Worm (Caenorhabditis elegans) whole organism, mixed stage, embryonic: ENCODE results near the gene elo-5.

Experiments
- M03D4.4 ChIP-seq: sonication (generic microtip); optimal IDR thresholded peaks from 2 replicates; lab custom pipeline; 2017; ENCODE audit warnings: mild to moderate bottlenecking, missing genetic modification characterization, missing compliant biosample characterization
- bed-3 ChIP-seq: fragments of 200-800 bp; sonication (Bioruptor generic); optimal IDR thresholded peaks from 3 replicates; lab custom pipeline; 2018; ENCODE audit warnings: mild to moderate bottlenecking, missing genetic modification characterization, moderate library complexity, missing compliant biosample characterization
- blmp-1 ChIP-seq: fragments of 150-350 bp; optimal IDR thresholded peaks from 2 replicates; lab custom pipeline; 2014; ENCODE audit warnings: missing biosample characterization, missing genetic modification characterization
- ceh-39 ChIP-seq: fragments of 150-350 bp; optimal IDR thresholded peaks from 2 replicates; lab custom pipeline; 2014; ENCODE audit warnings: missing biosample characterization, missing genetic modification characterization
- ceh-43 ChIP-seq: fragments of 200-800 bp; sonication (Bioruptor generic); optimal IDR thresholded peaks from 2 replicates; lab custom pipeline; 2018; ENCODE audit warnings: mild to moderate bottlenecking, missing genetic modification characterization, moderate library complexity, missing compliant biosample characterization
- ceh-83 ChIP-seq: fragments of 200-800 bp; sonication (Bioruptor generic); optimal IDR thresholded peaks from 2 replicates; lab custom pipeline; 2018; ENCODE audit warnings: mild to moderate bottlenecking, missing genetic modification characterization, missing compliant biosample characterization
- ces-1 ChIP-seq: fragments of 150-350 bp; optimal IDR thresholded peaks from 2 replicates; lab custom pipeline; 2014; ENCODE audit warnings: missing biosample characterization, missing genetic modification reagents, missing genetic modification characterization
- cnd-1 ChIP-seq: fragments of 200-800 bp; sonication (Bioruptor generic); optimal IDR thresholded peaks from 2 replicates; lab custom pipeline; 2018; ENCODE audit warnings: mild to moderate bottlenecking, missing genetic modification characterization, missing compliant biosample characterization
- drap-1 ChIP-seq: fragments of 200-800 bp; sonication (Bioruptor generic); optimal IDR thresholded peaks from 3 replicates; lab custom pipeline; 2018; ENCODE audit warnings: mild to moderate bottlenecking, missing genetic modification characterization, missing compliant biosample characterization
- elt-1 ChIP-seq: sonication (generic microtip); optimal IDR thresholded peaks from 2 replicates; lab custom pipeline; 2017; ENCODE audit warnings: missing genetic modification characterization, mild to moderate bottlenecking, missing compliant biosample characterization, antibody characterized with exemption, moderate library complexity, borderline replicate concordance; ENCODE audit not compliant: insufficient read depth
- flh-1 ChIP-seq: fragments of 200-800 bp; sonication (Bioruptor generic); optimal IDR thresholded peaks from 2 replicates; lab custom pipeline; 2018; ENCODE audit warnings: mild to moderate bottlenecking, missing genetic modification characterization, moderate library complexity, missing compliant biosample characterization
- lin-13 ChIP-seq: fragments of 150-350 bp; optimal IDR thresholded peaks from 2 replicates; lab custom pipeline; 2014; ENCODE audit warnings: missing biosample characterization, missing genetic modification characterization
- lin-32 ChIP-seq: fragments of 200-800 bp; sonication (Bioruptor generic); optimal IDR thresholded peaks from 2 replicates; lab custom pipeline; 2018; ENCODE audit warnings: mild to moderate bottlenecking, missing genetic modification characterization, missing compliant biosample characterization
- mab-5 ChIP-seq: fragments of 150-350 bp; optimal IDR thresholded peaks from 2 replicates; lab custom pipeline; 2014; ENCODE audit warnings: missing biosample characterization, missing genetic modification characterization
- mep-1 ChIP-seq: fragments of 150-350 bp; optimal IDR thresholded peaks from 2 replicates; lab custom pipeline; 2017; ENCODE audit warnings: missing biosample characterization, missing genetic modification reagents, missing genetic modification characterization, inconsistent platforms
- mls-2 ChIP-seq: sonication (generic microtip); optimal IDR thresholded peaks from 2 replicates; lab custom pipeline; 2016; ENCODE audit warnings: mild to moderate bottlenecking, missing genetic modification characterization, moderate library complexity, missing compliant biosample characterization
- nhr-2 ChIP-seq: fragments of 150-350 bp; optimal IDR thresholded peaks from 2 replicates; lab custom pipeline; 2014; ENCODE audit warnings: missing biosample characterization, missing genetic modification characterization
- nhr-237 ChIP-seq: fragments of 150-350 bp; optimal IDR thresholded peaks from 2 replicates; lab custom pipeline; 2014; ENCODE audit warnings: missing biosample characterization, missing genetic modification characterization
- nhr-28 ChIP-seq: fragments of 150-350 bp; optimal IDR thresholded peaks from 2 replicates; lab custom pipeline; 2014; ENCODE audit warnings: missing biosample characterization, missing genetic modification characterization
- nhr-76 ChIP-seq: sonication (generic microtip); optimal IDR thresholded peaks from 2 replicates; lab custom pipeline; 2017; ENCODE audit warnings: missing biosample characterization, missing genetic modification characterization
- pha-4 ChIP-seq: fragments of 150-350 bp; optimal IDR thresholded peaks from 2 replicates; lab custom pipeline; 2018; ENCODE audit warnings: missing biosample characterization, missing genetic modification reagents, missing genetic modification characterization
- sem-2 ChIP-seq: fragments of 200-800 bp; sonication (Bioruptor generic); optimal IDR thresholded peaks from 2 replicates; lab custom pipeline; 2018; ENCODE audit warnings: mild to moderate bottlenecking, missing genetic modification characterization, missing compliant biosample characterization
- snpc-4 ChIP-seq: fragments of 150-350 bp; optimal IDR thresholded peaks from 2 replicates; lab custom pipeline; 2014; ENCODE audit warnings: missing biosample characterization, missing genetic modification characterization
- sptf-1 ChIP-seq: sonication (generic microtip); optimal IDR thresholded peaks from 2 replicates; lab custom pipeline; 2017; ENCODE audit warnings: mild to moderate bottlenecking, missing genetic modification characterization, moderate library complexity, missing compliant biosample characterization
- tbx-8 ChIP-seq: fragments of 200-800 bp; sonication (Bioruptor generic); optimal IDR thresholded peaks from 2 replicates; lab custom pipeline; 2018; ENCODE audit warnings: mild to moderate bottlenecking, missing genetic modification characterization, moderate library complexity, missing compliant biosample characterization
- unc-120 ChIP-seq: sonication (generic microtip); optimal IDR thresholded peaks from 2 replicates; lab custom pipeline; 2017; ENCODE audit warnings: missing genetic modification characterization, missing compliant biosample characterization; ENCODE audit not compliant: poor library complexity, severe bottlenecking
- unc-39 ChIP-seq: fragments of 150-350 bp; optimal IDR thresholded peaks from 2 replicates; lab custom pipeline; 2014; ENCODE audit warnings: missing biosample characterization, missing genetic modification characterization
- unc-62 ChIP-seq: fragments of 150-350 bp; optimal IDR thresholded peaks from 2 replicates; lab custom pipeline; 2014; ENCODE audit warnings: missing biosample characterization, missing genetic modification reagents, missing genetic modification characterization
- zip-8 ChIP-seq: fragments of 150-350 bp; optimal IDR thresholded peaks from 2 replicates; lab custom pipeline; 2014; ENCODE audit warnings: missing biosample characterization, missing genetic modification characterization
- ztf-11 ChIP-seq: fragments of 150-350 bp; optimal IDR thresholded peaks from 2 replicates; lab custom pipeline; 2014; ENCODE audit warnings: missing biosample characterization, missing genetic modification characterization

The elo-5 gene

DNA sequence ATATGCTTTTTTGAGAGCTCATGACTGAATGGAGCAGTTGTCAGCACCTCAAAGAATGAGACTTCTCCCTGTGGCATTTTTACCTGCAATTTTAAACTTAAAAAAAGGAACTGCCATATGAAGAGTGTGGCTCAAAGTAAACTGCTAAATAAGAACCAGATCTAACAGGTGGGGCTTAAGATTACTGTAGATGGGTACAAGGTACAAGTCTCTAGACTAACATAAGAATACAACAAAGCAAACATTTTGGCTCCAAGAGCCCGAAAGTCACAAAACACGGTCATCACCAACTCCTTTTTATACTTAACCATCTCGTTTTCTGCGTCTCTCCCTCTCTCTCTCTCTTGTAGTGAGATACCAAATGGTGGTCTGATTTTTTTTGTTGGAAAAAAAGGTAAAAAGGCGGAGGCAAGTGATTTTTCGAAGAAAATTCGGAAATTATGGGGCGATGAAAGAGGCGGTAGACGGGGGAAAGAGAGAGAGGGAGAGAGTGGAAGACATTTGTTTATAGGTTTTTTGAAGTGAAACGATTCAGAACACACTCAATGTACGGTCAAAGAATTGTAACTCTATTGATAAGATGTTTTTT is 11.7 kb upstream of the elo-5 start, which contains the start of gene elo-6:
TSS of gene elo-6 (minus strand) at position 83 of the 589 bp plus-strand sequence.
- TF ChIP-seq ztf-11 (tag; lab: Kevin White, UChicago) (no peak), lin-13 (tag; lab: Kevin White, UChicago) (no peak), unc-39 (tag; lab: Kevin White, UChicago) (no peak), mls-2 (no peak), bed-3 (no peak), ceh-43 (GFP tag; lab: Kevin White, UChicago) (no peak), flh-1 (GFP tag; lab: Kevin White, UChicago) (no peak), M03D4.4 (no peak), nhr-28 (tag; lab: Kevin White, UChicago) (no peak), sem-2 (GFP tag; lab: Kevin White, UChicago) (no peak), nhr-237 (tag; lab: Kevin White, UChicago) (no peak), drap-1 (GFP tag; lab: Kevin White, UChicago) (no peak), unc-62 (GFP tag; lab: Kevin White, UChicago) (no peak), unc-120 (tag; lab: Kevin White, UChicago) (no peak), lin-32 (GFP tag; lab: Kevin White, UChicago) (no peak), sptf-1 (tag; lab: Kevin White, UChicago) (no peak), nhr-2 (tag; lab: Kevin White, UChicago) (no peak), tbx-8 (GFP tag; lab: Kevin White, UChicago) (no peak), elt-1 (tag; lab: Kevin White, UChicago) (no peak)
- TF ChIP-seq, all 35 proteins: peak for 0

DNA sequence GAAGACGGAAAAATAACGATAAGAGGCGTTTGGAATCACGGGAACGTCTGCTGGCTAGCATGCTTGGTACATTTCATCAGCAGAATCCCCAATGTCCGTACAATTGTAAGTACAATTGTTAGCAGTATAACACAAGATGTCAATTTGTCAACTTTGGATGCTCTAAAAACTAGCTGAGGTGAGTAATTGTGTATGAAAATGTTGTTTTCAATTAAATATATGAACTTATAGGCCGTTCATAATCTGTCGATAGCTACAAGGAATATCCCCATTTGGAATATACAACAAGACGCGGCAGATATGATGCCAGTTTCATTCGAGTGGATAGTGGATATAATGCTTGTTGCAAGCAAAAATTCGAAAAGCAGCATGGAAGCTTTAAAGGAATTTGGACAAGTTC is 8.1 kb upstream of the elo-5 start, which contains the start of gene F41H10.12:
TSS of gene F41H10.12 (plus strand) at position 301 of the 400 bp plus-strand sequence.
- TF ChIP-seq lin-13 (tag; lab: Kevin White, UChicago) = no peak
- TF ChIP-seq sem-2 (GFP tag; lab: Kevin White, UChicago) = no peak
- TF ChIP-seq ces-1 = no peak
- TF ChIP-seq ztf-11 (tag; lab: Kevin White, UChicago) = no peak
- TF ChIP-seq ceh-39 (tag; lab: Kevin White, UChicago) = no peak
- TF ChIP-seq sptf-1 (tag; lab: Kevin White, UChicago) = no peak
- TF ChIP-seq M03D4.4 = no peak
- TF ChIP-seq snpc-4 (tag; lab: Kevin White, UChicago) = no peak
- TF ChIP-seq mab-5 (tag; lab: Kevin White, UChicago) = no peak
- TF ChIP-seq cnd-1 (tag; lab: Kevin White, UChicago) = no peak
- TF ChIP-seq mls-2 = no peak
- TF ChIP-seq nhr-237 (tag; lab: Kevin White, UChicago) = no peak
- TF ChIP-seq lin-32 (GFP tag; lab: Kevin White, UChicago) = no peak
- no peak for TF ChIP-seq nhr-28 (tag; lab: Kevin White, UChicago)
- no peak for TF ChIP-seq ceh-83 (GFP tag; lab: Kevin White, UChicago)
- no peak for TF ChIP-seq blmp-1 (tag; lab: Kevin White, UChicago)
- TF ChIP-seq ceh-43 (GFP tag; lab: Kevin White, UChicago) = no peak
- no peak for TF ChIP-seq unc-39 (tag; lab: Kevin White, UChicago)
- TF ChIP-seq, all 35 proteins: peak for 0

DNA sequence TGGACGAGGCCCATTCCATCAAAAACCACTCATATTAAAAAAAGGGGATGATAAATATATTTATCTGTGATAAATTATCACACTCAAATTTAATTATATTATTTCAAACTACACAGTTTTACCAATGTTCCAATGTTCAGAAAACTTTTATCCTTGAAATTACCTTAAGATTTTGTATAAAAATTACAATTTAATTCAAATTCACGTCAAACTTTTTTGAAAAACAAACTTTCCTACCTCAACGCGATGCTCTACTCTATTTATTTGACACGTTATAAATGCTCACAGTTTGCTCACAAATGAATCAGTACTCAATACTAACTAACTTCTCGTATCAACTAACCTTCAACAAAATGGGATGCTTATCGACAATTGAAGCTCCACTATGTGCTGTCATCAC is 5.7 kb upstream of the elo-5 start, which contains the start of gene F41H10.1:
TSS of gene F41H10.1 (plus strand) at position 301 of the 400 bp plus-strand sequence.
- TF ChIP-seq nhr-76 (tag; lab: Kevin White, UChicago) (no peak), ces-1 (no peak), bed-3 (no peak), tbx-8 (GFP tag; lab: Kevin White, UChicago) (no peak), nhr-28 (tag; lab: Kevin White, UChicago) (no peak), ztf-11 (tag; lab: Kevin White, UChicago) (no peak), unc-62 (GFP tag; lab: Kevin White, UChicago) (no peak), blmp-1 (tag; lab: Kevin White, UChicago) (no peak), zip-8 (no peak), mab-5 (tag; lab: Kevin White, UChicago) (no peak), pha-4 (tag; lab: Kevin White, UChicago) (no peak), unc-120 (tag; lab: Kevin White, UChicago) (no peak), mep-1 (tag; lab: Kevin White, UChicago) (no peak), elt-1 (tag; lab: Kevin White, UChicago) (no peak), flh-1 (GFP tag; lab: Kevin White, UChicago) (no peak)

DNA sequence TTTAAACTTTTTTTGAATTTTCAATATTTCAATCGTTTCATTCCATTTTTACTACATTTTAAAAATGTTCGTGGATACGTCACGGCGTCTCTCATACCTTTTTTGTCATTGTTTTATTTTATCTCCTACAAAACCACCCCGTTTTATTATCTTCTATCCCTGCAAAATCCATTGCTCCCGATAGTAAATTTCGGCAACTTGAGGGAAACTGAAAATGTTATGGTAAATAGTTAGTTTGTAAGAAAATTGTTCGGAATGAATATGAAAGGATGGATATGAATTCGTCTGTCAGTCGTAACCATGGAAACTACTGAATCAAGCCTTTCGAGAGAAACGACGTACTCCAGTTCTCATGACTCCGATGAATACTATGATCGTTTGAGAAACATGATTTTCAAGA is 4.4 kb upstream of the elo-5 start, which contains the start of gene F41H10.2:
TSS of gene F41H10.2 (plus strand) at position 301 of the 400 bp plus-strand sequence.
- no peak for TF ChIP-seq ztf-11 (tag; lab: Kevin White, UChicago)
